Fruit fly (Drosophila melanogaster) whole organism, larva: ENCODE results near the gene CG17560.

ENCODE experiments used
- noc ChIP-seq: fragments of 200-800 bp; sonication (Bioruptor generic); optimal IDR thresholded peaks from 3 replicates; lab custom pipeline; 2019; ENCODE audit warnings: missing biosample characterization, mild to moderate bottlenecking, missing genetic modification characterization, moderate library complexity

The CG17560 gene

dm6 chr3R:16617650-16618049, at the start of gene CG17560:
TSS of gene CG17560 (plus strand) at chr3R:16617950.
- no peak for TF ChIP-seq noc

- TF ChIP-seq noc, result no peak
Measured at dm6 chr3R:16569338-16569737, 48.4 kb upstream of the CG17560 start.

DNA sequence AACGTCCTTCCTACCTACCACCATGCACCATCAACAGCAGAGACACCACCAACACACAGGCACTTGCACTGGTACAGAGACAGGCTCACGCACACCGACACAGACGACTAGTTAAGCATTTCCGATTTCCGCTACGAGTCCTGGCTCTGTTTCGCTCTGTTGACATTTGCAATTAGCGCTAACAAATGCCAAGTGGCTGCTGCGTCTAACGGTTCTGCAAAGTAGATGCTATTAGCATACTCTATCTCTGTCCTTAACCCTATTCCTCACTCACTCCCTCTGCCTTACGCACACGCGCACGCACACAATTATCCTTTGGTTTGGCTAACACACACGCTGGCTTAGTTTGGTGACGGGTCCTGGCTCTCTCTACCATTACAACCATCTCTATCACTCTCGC, 47.3 kb upstream of the CG17560 start:
- no peak for TF ChIP-seq noc

- no peak for TF ChIP-seq noc
Measured at dm6 chr3R:16571215-16571614, 46.5 kb upstream of the CG17560 start, which contains the start of gene CG14891. TSS of gene CG14891 (plus strand) at chr3R:16571515.

DNA sequence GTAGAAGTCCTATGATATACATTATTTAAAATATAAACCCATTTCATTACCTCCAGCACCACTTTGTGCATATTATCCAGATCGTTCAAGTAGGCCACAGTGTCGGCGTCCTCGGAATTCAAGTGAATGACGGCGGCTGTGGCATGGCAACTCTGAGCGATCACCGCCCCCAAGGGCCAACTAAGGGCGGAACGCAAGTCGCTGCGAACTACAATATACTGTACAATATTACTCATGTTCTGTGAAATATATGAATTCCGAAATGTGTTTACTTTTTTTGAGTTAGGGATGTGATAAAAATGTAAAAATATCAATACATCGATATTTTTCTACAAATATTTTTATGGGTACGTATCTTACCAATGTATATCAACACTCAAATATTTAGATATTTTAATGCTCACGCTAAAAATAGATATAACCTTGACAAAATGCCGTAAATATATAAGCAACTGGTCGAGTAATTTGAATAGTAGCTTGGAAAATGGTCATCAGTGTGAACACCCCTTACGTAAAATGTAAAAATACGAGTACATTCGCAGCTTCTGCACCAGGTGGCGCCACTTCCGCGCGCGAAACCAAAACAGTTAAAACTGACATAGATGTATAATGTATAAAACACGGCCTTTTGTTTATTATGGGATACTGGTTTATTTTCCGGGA, 44.1 kb upstream of the CG17560 start, which contains the start of gene CG14903:
Gene CG14903, minus strand, starts transcription at position 270 of the 663 bp plus-strand sequence.
- no peak for TF ChIP-seq noc

- no peak for TF ChIP-seq noc
Measured at dm6 chr3R:16583605-16584004, 34.1 kb upstream of the CG17560 start, which contains the start of gene Scp2. TSS of gene Scp2 (minus strand) at chr3R:16583663.

DNA sequence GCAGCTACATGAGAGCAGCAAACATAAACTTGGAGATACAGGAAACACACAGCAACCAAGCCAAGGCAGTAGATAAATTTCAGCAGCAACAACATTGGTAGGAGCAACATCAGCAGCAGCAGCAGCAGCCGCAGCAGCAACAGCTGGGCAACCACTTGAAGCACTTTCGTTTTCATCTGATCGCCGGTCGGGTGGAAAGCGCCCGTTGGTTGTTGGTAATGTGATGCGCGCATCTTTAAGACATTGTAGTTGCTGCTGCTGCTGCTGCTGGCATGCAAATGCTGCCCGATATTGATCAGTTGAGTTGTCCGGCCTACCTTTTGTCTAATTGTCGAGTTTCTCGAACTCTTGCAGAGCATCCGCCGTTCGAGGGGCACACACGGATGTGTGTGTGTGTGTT, 26.3 kb upstream of the CG17560 start:
- TF ChIP-seq noc, result no peak

DNA sequence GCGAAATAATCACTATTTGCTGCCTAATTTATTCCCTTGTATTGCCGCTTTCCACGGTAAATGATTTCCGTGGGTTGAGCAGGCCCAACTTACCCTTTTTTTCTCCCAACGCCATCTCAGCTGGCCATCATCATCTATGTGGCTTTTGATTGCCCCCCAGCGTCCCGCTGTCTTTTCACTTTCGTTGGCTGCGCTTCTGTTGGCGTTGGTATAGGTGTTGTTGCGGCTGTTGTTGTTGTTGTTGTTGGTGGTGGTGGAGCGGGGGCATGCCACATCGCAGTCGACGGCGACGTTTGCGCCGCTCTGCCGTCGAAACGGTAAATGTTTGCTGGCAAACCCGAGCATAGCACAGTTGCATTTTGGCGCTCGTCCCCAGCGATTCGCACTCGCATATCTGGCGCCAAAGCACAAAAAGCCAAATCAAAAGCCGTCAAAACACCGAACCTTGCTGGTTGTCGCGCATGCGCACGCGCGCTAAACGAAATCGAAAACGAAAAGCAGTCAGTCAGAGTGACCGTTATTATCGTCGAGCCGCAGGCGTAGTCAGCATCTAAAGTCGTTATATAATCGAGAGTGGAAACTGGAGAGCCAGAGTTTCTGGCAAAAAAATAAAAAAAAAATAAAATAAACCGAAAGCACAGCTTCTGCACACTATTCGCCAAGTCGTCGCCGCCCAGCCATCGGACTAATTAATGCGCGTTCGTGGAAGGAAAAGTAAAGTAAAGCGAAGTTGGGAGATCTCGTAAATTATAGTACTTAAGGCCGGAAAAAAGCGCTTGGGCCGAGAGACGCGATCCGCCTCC, 23.5 kb upstream of the CG17560 start, which contains the start of gene CG14892:
Gene CG14892, plus strand, starts transcription at position 359 of the 803 bp plus-strand sequence.
- no peak for TF ChIP-seq noc

- TF ChIP-seq noc, result no peak
Measured at dm6 chr3R:16594961-16595360, 22.8 kb upstream of the CG17560 start.

DNA sequence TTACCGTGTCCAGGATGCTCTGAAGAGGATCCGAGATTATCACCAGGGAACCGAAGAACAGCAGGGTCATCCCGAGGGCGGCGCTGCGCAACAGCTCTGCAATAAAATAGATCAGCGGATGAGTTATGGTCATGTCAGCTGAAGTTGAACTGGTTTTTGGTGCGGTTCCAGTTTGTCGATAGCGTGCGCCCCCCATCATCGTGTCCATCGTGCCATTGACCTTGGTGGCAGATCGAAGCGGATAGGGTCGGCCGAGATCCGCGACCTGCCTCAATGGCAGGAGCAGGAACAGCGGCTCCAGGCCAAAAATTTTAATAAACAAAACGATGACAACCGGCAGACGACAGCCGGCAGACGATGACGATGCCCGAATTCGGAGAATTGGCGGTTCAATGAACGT, 18.1 kb upstream of the CG17560 start:
- no peak for TF ChIP-seq noc

DNA sequence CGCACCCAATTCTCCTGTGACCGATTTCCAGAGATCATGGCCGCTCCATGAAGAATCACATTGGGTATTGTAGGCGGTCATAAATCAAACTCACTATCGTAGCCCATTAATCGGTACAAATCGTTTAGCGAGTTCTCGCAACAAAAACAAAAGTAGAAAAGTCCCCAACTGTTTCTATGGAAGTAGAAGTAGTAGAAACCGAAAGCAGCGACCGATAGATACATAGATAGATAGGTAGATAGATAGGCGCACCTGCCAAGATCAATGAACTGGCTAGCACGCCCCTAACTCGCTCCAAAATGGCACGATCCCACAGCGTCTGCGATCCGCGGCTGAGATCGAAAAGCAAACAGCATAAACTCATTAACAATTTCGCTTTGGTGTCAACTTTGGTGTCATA, 17.0 kb upstream of the CG17560 start:
- TF ChIP-seq noc, result no peak

DNA sequence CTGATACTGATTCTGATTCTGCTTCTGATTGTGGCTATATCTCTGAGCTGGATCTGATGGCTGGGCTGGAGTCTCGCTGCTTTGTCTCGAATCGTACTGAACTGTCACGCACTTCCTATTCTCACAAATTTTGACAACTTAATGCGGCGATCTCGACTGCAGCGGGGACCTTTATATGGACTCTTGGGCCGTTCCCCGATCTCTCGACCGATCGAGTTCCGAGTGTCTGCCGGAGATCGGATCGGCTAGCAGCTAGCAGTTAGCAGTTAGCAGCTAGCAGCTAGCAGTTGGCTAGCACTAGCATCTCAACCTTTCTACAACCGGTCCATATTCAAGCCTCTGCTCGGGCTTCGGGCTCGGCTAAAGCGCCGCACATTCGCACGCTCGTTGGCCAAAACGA, 13.0 kb upstream of the CG17560 start, which contains the start of gene CG10345:
Gene CG10345, minus strand, starts transcription at position 147 of the 400 bp plus-strand sequence.
- TF ChIP-seq noc, result no peak

- TF ChIP-seq noc, result no peak
Measured at dm6 chr3R:16605929-16606328, 11.8 kb upstream of the CG17560 start.

DNA sequence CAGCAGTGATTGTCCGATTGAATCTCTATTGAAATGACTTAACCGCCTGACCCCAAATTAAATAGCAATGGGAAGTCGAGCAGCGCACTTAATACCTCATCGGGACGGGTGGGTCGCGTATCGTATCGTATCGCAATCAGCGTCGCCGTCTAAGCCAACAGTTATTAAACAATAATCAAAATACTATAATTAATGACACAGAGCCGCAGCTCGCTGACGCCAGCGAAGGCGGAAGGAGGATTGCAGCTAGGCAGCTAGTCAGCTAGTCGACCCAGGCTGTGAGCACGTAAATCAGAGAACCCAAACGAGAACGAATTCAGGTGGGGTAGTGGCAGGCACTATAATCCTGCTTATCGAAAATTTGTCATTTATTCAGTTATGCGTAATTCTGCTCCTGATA, 8.8 kb upstream of the CG17560 start, which contains the start of gene NPF:
Gene NPF, plus strand, starts transcription at position 301 of the 400 bp plus-strand sequence.
- no peak for TF ChIP-seq noc

DNA sequence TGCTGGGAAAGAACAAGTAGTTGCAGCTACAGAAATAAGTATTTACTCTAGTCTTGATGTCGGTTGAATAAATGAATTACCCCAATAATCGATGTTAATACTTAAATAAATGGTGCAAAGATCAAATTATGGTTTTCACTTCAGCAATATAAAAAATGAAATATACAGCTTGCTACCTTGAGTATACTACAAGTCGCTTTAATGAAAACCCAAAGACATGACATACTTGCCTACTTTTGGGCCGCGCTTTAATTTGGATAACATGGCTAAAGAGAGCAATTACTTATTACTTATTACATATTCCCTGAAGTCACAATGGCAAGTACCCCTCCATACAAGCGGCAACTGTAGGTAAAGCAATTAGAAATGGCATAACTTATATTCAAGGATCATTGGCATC, 6.5 kb upstream of the CG17560 start:
- no peak for TF ChIP-seq noc

dm6 chr3R:16613300-16613699, 4.5 kb upstream of the CG17560 start, which contains the start of gene CG12783:
TSS of gene CG12783 (minus strand) at chr3R:16613400.
- TF ChIP-seq noc, result no peak

DNA sequence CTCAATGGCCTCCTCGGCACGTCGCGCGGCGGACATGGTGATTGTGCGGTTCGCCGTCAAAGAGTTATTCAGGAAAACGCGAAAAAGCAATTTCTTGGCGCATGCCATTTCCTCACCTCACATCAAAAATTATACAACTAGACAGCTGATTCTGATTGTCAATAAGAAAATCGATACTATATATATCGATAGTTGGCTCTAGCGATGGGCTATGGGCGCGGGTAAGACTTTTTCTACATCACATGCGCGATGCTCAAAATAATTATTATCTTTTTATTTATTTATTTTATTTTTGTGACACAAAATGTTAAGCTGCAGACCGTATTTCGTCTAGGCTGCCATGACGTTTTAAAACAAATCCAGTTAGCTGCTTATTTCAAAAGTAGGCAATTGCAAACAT, 3.5 kb upstream of the CG17560 start, which contains the start of gene CG10340:
Gene CG10340, minus strand, starts transcription at position 151 of the 400 bp plus-strand sequence.
- no peak for TF ChIP-seq noc
